Worm (Caenorhabditis elegans) whole organism, midembryonic: Measurements from ENCODE around the gene Y39A1A.17.

Experiments
- flt-1 ChIP-seq: fragments of 200-800 bp; sonication (Bioruptor generic); IDR thresholded peaks from 2 replicates; pipeline ENCODE4 v1.3.6; 2022; ENCODE audit warnings: missing genetic modification characterization, missing compliant biosample characterization
- klf-2 ChIP-seq: fragments of 200-800 bp; sonication (Bioruptor generic); conservative IDR thresholded peaks from 2 replicates; pipeline ENCODE4 v1.3.6; 2022; ENCODE audit warnings: missing genetic modification reagents, missing genetic modification characterization, missing compliant biosample characterization
- ref-1 ChIP-seq: fragments of 200-800 bp; sonication (Bioruptor generic); conservative IDR thresholded peaks from 2 replicates; pipeline ENCODE4 v1.3.6; 2022; ENCODE audit warnings: missing genetic modification reagents, missing genetic modification characterization, missing compliant biosample characterization
- tab-1 ChIP-seq: fragments of 200-800 bp; sonication (Bioruptor generic); IDR thresholded peaks from 2 replicates; pipeline ENCODE4 v1.3.6; 2022; ENCODE audit warnings: missing genetic modification characterization, missing compliant biosample characterization
- ztf-23 ChIP-seq: fragments of 200-800 bp; sonication (Bioruptor generic); IDR thresholded peaks from 2 replicates; pipeline ENCODE4 v1.3.6; 2022; ENCODE audit warnings: missing genetic modification reagents, missing genetic modification characterization, missing compliant biosample characterization
- ztf-29 ChIP-seq: fragments of 200-800 bp; sonication (Bioruptor generic); IDR thresholded peaks from 2 replicates; pipeline ENCODE4 v1.3.6; 2022; ENCODE audit warnings: missing genetic modification reagents, missing genetic modification characterization, missing compliant biosample characterization

- TF ChIP-seq ztf-29 (no peak), ztf-23 (GFP tag; lab: Robert Waterston, UW) (no peak), tab-1 (GFP tag; lab: Robert Waterston, UW) (no peak), flt-1 (GFP tag; lab: Robert Waterston, UW) (no peak), klf-2 (no peak), ref-1 (GFP tag; lab: Robert Waterston, UW) (no peak)
These were observed 12.9 kb upstream of the Y39A1A.17 start for ce11 chrIII:10703833-10704232.
